Worm (Caenorhabditis elegans): ENCODE data around the gene Y47D7A.12.

Gene Y47D7A.12

DNA sequence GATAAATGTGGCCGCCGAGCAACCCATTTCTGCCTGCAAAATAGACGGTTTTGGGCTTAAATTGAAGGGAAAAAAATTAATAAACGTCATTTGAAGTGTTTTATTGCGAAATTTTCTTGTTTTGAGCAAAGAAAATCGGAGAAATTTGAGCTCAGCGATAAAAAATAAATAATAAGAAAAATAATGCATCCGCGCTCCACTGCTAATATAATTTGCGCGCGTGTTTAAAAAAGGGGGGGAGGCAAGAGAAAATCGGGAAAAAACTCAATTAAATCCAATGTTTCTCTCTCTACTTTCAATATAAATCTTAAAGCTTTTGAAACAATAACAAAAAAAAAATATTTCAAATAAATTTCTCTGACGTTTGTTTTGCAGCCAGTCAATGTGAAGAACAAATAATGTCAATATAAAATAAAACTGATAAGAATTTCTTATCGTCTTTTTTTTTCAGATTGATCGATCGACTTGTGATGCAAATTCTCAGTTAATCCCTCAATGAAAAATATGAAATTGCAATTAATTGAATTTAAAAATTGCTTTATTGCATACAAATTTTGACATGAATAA is 21.1 kb upstream of the Y47D7A.12 start, which contains the start of gene rft-2 (continued):
- TF ChIP-seq nhr-12 (tag; optimal IDR thresholded peaks at IDR 0.05) (no peak), efl-1 (optimal IDR thresholded peaks at IDR 0.05) (peak; percentile 92 to 96), efl-1 (GFP tag; optimal IDR thresholded peaks at IDR 0.05 in 1 of 2) (peak; percentile 96 to 99), nhr-76 (tag; optimal IDR thresholded peaks at IDR 0.05) (no peak), mef-2 (tag; optimal IDR thresholded peaks at IDR 0.05) (no peak), skn-1 (tag; optimal IDR thresholded peaks at IDR 0.05) (peak; percentile 51), mdl-1 (tag; optimal IDR thresholded peaks at IDR 0.05) (peak in 1 of 2 experiments; percentile 22), fkh-8 (tag; optimal IDR thresholded peaks at IDR 0.05) (peak; percentile 53), elt-3 (tag; optimal IDR thresholded peaks at IDR 0.05) (peak in 1 of 6 experiments; percentile 11), grh-1 (GFP tag; IDR thresholded peaks at IDR 0.05) (0 out of 2 replicates have a peak, but pooled peaks have one; percentile 18), lir-3 (tag; optimal IDR thresholded peaks at IDR 0.05; ENCODE audit: poor library complexity) (no peak), unc-130 (tag; optimal IDR thresholded peaks at IDR 0.05) (no peak), sup-37 (GFP tag; optimal IDR thresholded peaks at IDR 0.05) (no peak), vab-15 (tag; optimal IDR thresholded peaks at IDR 0.05) (peak; percentile 29), ceh-90 (tag; optimal IDR thresholded peaks at IDR 0.05) (no peak), ces-1 (GFP tag; optimal IDR thresholded peaks at IDR 0.05) (no peak), alr-1 (tag; optimal IDR thresholded peaks at IDR 0.05; ENCODE audit: borderline replicate concordance) (no peak), sptf-1 (tag; optimal IDR thresholded peaks at IDR 0.05) (no peak), ztf-4 (tag; optimal IDR thresholded peaks at IDR 0.05) (no peak), pag-3 (tag; optimal IDR thresholded peaks at IDR 0.05; ENCODE audit: borderline replicate concordance, insufficient read depth) (no peak), nhr-237 (tag; optimal IDR thresholded peaks at IDR 0.05) (no peak), hpl-2 (GFP tag; optimal IDR thresholded peaks at IDR 0.05) (no peak), C04F5.9 (tag; optimal IDR thresholded peaks at IDR 0.05) (peak; percentile 23), egl-27 (tag; optimal IDR thresholded peaks at IDR 0.05) (no peak), mab-9 (GFP tag; IDR thresholded peaks at IDR 0.05) (no peak), snu-23 (GFP tag; optimal IDR thresholded peaks at IDR 0.05) (peak; percentile 69), jun-1 (tag; optimal IDR thresholded peaks at IDR 0.05) (peak; percentile 16), irx-1 (tag; optimal IDR thresholded peaks at IDR 0.05) (peak; percentile 58), unc-30 (tag; optimal IDR thresholded peaks at IDR 0.05) (no peak), lin-35 (GFP tag; optimal IDR thresholded peaks at IDR 0.05) (peak; percentile 96 to 97), pax-3 (tag; optimal IDR thresholded peaks at IDR 0.05) (no peak), ztf-11 (tag; optimal IDR thresholded peaks at IDR 0.05) (no peak), lin-39 (tag; optimal IDR thresholded peaks at IDR 0.05) (no peak), nhr-47 (tag; optimal IDR thresholded peaks at IDR 0.05) (peak; percentile 81), snpc-4 (tag; optimal IDR thresholded peaks at IDR 0.05) (peak; percentile 44), xbp-1 (tag; optimal IDR thresholded peaks at IDR 0.05) (peak; percentile 58), dsc-1 (tag; optimal IDR thresholded peaks at IDR 0.05) (peak; percentile 67), fkh-4 (tag; optimal IDR thresholded peaks at IDR 0.05; ENCODE audit: borderline replicate concordance) (no peak), nhr-84 (tag; optimal IDR thresholded peaks at IDR 0.05) (no peak), lin-15B (tag; optimal IDR thresholded peaks at IDR 0.05) (peak; percentile 1), ets-5 (GFP tag; IDR thresholded peaks at IDR 0.05) (no peak), ama-1 (optimal IDR thresholded peaks at IDR 0.05) (no peak), unc-86 (tag; optimal IDR thresholded peaks at IDR 0.05) (peak; percentile 46), rnt-1 (tag; optimal IDR thresholded peaks at IDR 0.05) (peak; percentile 53), lin-13 (GFP tag; optimal IDR thresholded peaks at IDR 0.05) (peak; percentile 27), Y116A8C.19 (tag; optimal IDR thresholded peaks at IDR 0.05; ENCODE audit: borderline replicate concordance) (no peak), fos-1 (tag; optimal IDR thresholded peaks at IDR 0.05) (peak; percentile 16), tbx-2 (tag; optimal IDR thresholded peaks at IDR 0.05) (peak; percentile 50), zip-4 (GFP tag; optimal IDR thresholded peaks at IDR 0.05) (no peak), C34B4.2 (tag; optimal IDR thresholded peaks at IDR 0.05) (no peak), egl-13 (tag; optimal IDR thresholded peaks at IDR 0.05) (peak; percentile 24), nhr-11 (tag; optimal IDR thresholded peaks at IDR 0.05) (peak; percentile 14), nhr-19 (GFP tag; conservative IDR thresholded peaks at IDR 0.05) (peak; percentile 50)
